Worm (Caenorhabditis elegans) whole organism, mixed stage, embryonic: ENCODE data around the gene K09F6.3.
A peak's percentile ranks its signal among the peaks of the same experiment; 100 is the strongest.

Source experiments
- bed-3 ChIP-seq: fragments of 200-800 bp; sonication (Bioruptor generic); optimal IDR thresholded peaks from 3 replicates; lab custom pipeline; 2018; ENCODE audit warnings: mild to moderate bottlenecking, missing genetic modification characterization, moderate library complexity, missing compliant biosample characterization
- blmp-1 ChIP-seq: fragments of 150-350 bp; optimal IDR thresholded peaks from 2 replicates; lab custom pipeline; 2014; ENCODE audit warnings: missing biosample characterization, missing genetic modification characterization
- ceh-83 ChIP-seq: fragments of 200-800 bp; sonication (Bioruptor generic); optimal IDR thresholded peaks from 2 replicates; lab custom pipeline; 2018; ENCODE audit warnings: mild to moderate bottlenecking, missing genetic modification characterization, missing compliant biosample characterization
- ces-1 ChIP-seq: fragments of 150-350 bp; optimal IDR thresholded peaks from 2 replicates; lab custom pipeline; 2014; ENCODE audit warnings: missing biosample characterization, missing genetic modification reagents, missing genetic modification characterization
- cnd-1 ChIP-seq: fragments of 200-800 bp; sonication (Bioruptor generic); optimal IDR thresholded peaks from 2 replicates; lab custom pipeline; 2018; ENCODE audit warnings: mild to moderate bottlenecking, missing genetic modification characterization, missing compliant biosample characterization
- drap-1 ChIP-seq: fragments of 200-800 bp; sonication (Bioruptor generic); optimal IDR thresholded peaks from 3 replicates; lab custom pipeline; 2018; ENCODE audit warnings: mild to moderate bottlenecking, missing genetic modification characterization, missing compliant biosample characterization
- elt-3 ChIP-seq: fragments of 150-350 bp; optimal IDR thresholded peaks from 2 replicates; lab custom pipeline; 2014; ENCODE audit warnings: missing biosample characterization, missing genetic modification characterization
- flh-1 ChIP-seq: fragments of 200-800 bp; sonication (Bioruptor generic); optimal IDR thresholded peaks from 2 replicates; lab custom pipeline; 2018; ENCODE audit warnings: mild to moderate bottlenecking, missing genetic modification characterization, moderate library complexity, missing compliant biosample characterization
- ham-2 ChIP-seq: fragments of 200-800 bp; sonication (Bioruptor generic); optimal IDR thresholded peaks from 2 replicates; lab custom pipeline; 2018; ENCODE audit warnings: mild to moderate bottlenecking, missing genetic modification characterization, missing compliant biosample characterization
- hlh-1 ChIP-seq: fragments of 150-350 bp; optimal IDR thresholded peaks from 2 replicates; lab custom pipeline; 2014; ENCODE audit warnings: missing biosample characterization, missing genetic modification reagents, missing genetic modification characterization
- lin-13 ChIP-seq: fragments of 150-350 bp; optimal IDR thresholded peaks from 2 replicates; lab custom pipeline; 2014; ENCODE audit warnings: missing biosample characterization, missing genetic modification characterization
- lin-32 ChIP-seq: fragments of 200-800 bp; sonication (Bioruptor generic); optimal IDR thresholded peaks from 2 replicates; lab custom pipeline; 2018; ENCODE audit warnings: mild to moderate bottlenecking, missing genetic modification characterization, missing compliant biosample characterization
- lsy-2 ChIP-seq: fragments of 150-350 bp; optimal IDR thresholded peaks from 2 replicates; lab custom pipeline; 2014; ENCODE audit warnings: missing biosample characterization, missing genetic modification characterization
- mep-1 ChIP-seq: fragments of 150-350 bp; optimal IDR thresholded peaks from 2 replicates; lab custom pipeline; 2017; ENCODE audit warnings: missing biosample characterization, missing genetic modification reagents, missing genetic modification characterization, inconsistent platforms
- mls-2 ChIP-seq: sonication (generic microtip); optimal IDR thresholded peaks from 2 replicates; lab custom pipeline; 2016; ENCODE audit warnings: mild to moderate bottlenecking, missing genetic modification characterization, moderate library complexity, missing compliant biosample characterization
- nhr-2 ChIP-seq: fragments of 150-350 bp; optimal IDR thresholded peaks from 2 replicates; lab custom pipeline; 2014; ENCODE audit warnings: missing biosample characterization, missing genetic modification characterization
- nhr-237 ChIP-seq: fragments of 150-350 bp; optimal IDR thresholded peaks from 2 replicates; lab custom pipeline; 2014; ENCODE audit warnings: missing biosample characterization, missing genetic modification characterization
- nhr-28 ChIP-seq: fragments of 150-350 bp; optimal IDR thresholded peaks from 2 replicates; lab custom pipeline; 2014; ENCODE audit warnings: missing biosample characterization, missing genetic modification characterization
- nhr-76 ChIP-seq: sonication (generic microtip); optimal IDR thresholded peaks from 2 replicates; lab custom pipeline; 2017; ENCODE audit warnings: missing biosample characterization, missing genetic modification characterization
- pha-4 ChIP-seq: fragments of 150-350 bp; optimal IDR thresholded peaks from 2 replicates; lab custom pipeline; 2018; ENCODE audit warnings: missing biosample characterization, missing genetic modification reagents, missing genetic modification characterization
- sem-2 ChIP-seq: fragments of 200-800 bp; sonication (Bioruptor generic); optimal IDR thresholded peaks from 2 replicates; lab custom pipeline; 2018; ENCODE audit warnings: mild to moderate bottlenecking, missing genetic modification characterization, missing compliant biosample characterization
- snpc-4 ChIP-seq: fragments of 150-350 bp; optimal IDR thresholded peaks from 2 replicates; lab custom pipeline; 2014; ENCODE audit warnings: missing biosample characterization, missing genetic modification characterization
- tbx-8 ChIP-seq: fragments of 200-800 bp; sonication (Bioruptor generic); optimal IDR thresholded peaks from 2 replicates; lab custom pipeline; 2018; ENCODE audit warnings: mild to moderate bottlenecking, missing genetic modification characterization, moderate library complexity, missing compliant biosample characterization
- unc-39 ChIP-seq: fragments of 150-350 bp; optimal IDR thresholded peaks from 2 replicates; lab custom pipeline; 2014; ENCODE audit warnings: missing biosample characterization, missing genetic modification characterization
- unc-62 ChIP-seq: fragments of 150-350 bp; optimal IDR thresholded peaks from 2 replicates; lab custom pipeline; 2014; ENCODE audit warnings: missing biosample characterization, missing genetic modification reagents, missing genetic modification characterization
- zip-8 ChIP-seq: fragments of 150-350 bp; optimal IDR thresholded peaks from 2 replicates; lab custom pipeline; 2014; ENCODE audit warnings: missing biosample characterization, missing genetic modification characterization
- ztf-11 ChIP-seq: fragments of 150-350 bp; optimal IDR thresholded peaks from 2 replicates; lab custom pipeline; 2014; ENCODE audit warnings: missing biosample characterization, missing genetic modification characterization

K09F6.3 gene

DNA sequence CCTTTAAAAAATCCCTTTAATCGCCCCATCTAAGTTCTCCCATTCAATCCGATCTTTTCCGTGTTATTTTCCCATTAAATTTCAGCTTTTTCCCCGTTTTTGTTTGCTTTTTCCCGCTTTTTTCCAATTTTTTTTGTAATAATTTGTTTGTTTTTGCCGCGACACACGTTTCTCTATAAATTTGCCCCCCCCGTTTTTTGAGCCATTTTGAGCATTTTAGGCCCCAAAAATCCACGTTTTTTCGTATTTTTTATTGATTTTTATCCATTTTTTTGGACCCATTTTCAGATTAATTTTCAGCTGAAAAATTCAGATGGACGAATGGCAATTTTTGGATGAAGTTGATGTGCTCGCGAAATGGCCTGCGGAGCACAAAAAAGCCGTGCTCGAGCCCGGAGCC lies 11.6 kb upstream of the K09F6.3 start, which contains the start of gene F54A3.2:
Gene F54A3.2 (plus strand): TSS at position 301 of the 400 bp plus-strand sequence.
- TF ChIP-seq lin-32 (GFP tag; lab: Kevin White, UChicago) (no peak), bed-3 (GFP tag; lab: Kevin White, UChicago) (no peak), mls-2 (tag; lab: Kevin White, UChicago) (no peak), ham-2 (GFP tag; lab: Kevin White, UChicago) (no peak), ces-1 (GFP tag; lab: Kevin White, UChicago) (no peak), drap-1 (no peak), zip-8 (tag; lab: Kevin White, UChicago) (no peak)
- TF ChIP-seq, all 35 proteins: peak for 0

DNA sequence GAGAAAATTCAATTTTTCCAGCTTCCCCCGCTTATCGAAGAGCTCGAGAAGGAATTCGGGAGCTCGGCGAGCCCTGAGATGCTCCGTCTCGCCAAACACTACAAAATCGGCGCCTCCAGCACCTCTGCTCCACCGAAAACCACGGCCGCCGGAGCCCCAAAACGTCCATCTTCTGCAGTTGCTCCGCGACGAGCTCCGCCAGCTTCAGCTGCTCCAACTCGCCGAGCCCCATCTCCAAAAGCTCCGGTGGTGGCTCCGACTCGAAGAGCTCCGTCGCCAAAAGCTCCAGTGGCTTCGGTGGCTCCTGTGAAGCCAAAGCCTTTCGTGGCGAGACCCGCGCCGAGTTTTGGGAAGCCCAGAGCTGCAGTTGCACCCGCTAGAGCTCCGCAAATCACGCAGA lies 3.3 kb upstream of the K09F6.3 start:
- no peak for TF ChIP-seq pha-4 (tag; lab: Kevin White, UChicago)
- TF ChIP-seq elt-3 (tag; lab: Kevin White, UChicago), result no peak
- no peak for TF ChIP-seq lin-13 (tag; lab: Kevin White, UChicago)
- no peak for TF ChIP-seq unc-39 (tag; lab: Kevin White, UChicago)
- TF ChIP-seq nhr-2 (tag; lab: Kevin White, UChicago), result no peak
- TF ChIP-seq ces-1 (GFP tag; lab: Kevin White, UChicago), result no peak
- no peak for TF ChIP-seq ceh-83 (GFP tag; lab: Kevin White, UChicago)
- no peak for TF ChIP-seq mls-2 (tag; lab: Kevin White, UChicago)
- no peak for TF ChIP-seq lsy-2 (tag; lab: Kevin White, UChicago)
- TF ChIP-seq flh-1, result no peak
- no peak for TF ChIP-seq sem-2 (GFP tag; lab: Kevin White, UChicago)
- TF ChIP-seq ham-2 (GFP tag; lab: Kevin White, UChicago), result no peak
- TF ChIP-seq mep-1 (tag; lab: Kevin White, UChicago), result no peak
- TF ChIP-seq tbx-8 (GFP tag; lab: Kevin White, UChicago), result no peak

DNA sequence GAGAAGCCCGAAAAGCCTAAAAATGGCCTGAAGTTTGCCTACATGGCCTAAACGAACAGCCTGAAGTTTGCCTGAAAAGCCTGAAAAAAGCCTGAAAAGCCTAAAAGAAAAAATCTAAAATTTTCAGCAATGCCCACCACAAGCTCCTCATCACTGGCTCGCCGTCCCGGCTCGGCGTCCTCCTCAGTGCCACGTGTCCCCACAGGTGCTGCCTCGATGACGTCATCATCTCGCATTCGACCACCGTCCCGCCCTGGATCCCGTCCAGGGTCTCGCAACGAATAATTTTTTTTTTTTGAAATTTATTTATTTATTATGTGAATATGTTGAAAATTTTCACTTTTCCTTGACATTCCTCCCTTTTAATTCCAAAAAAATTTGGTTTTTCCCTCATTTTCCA lies 1.3 kb upstream of the K09F6.3 start:
- TF ChIP-seq zip-8 (tag; lab: Kevin White, UChicago), result peak; percentile 60
- TF ChIP-seq hlh-1 (tag; lab: Kevin White, UChicago), result no peak
- TF ChIP-seq cnd-1 (tag; lab: Kevin White, UChicago), result no peak

DNA sequence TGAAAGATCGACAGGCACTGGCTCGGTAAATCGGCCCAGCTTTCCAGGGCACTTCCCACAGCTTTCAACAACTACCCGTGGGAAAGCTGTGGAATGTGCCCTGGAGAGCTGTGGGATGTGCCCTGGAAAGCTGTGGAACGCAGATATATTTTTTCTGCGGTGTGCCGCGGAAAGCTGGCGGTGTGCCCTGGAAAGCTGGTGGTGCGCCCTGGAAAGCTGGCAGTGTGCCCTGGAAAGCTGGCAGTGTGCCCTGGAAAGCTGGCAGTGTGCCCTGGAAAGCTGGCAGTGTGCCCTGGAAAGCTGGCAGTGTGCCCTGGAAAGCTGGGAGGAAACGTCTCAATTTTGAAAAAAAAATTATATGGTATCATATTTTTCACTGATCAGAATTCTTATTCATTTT lies 18.8 kb downstream of the K09F6.3 start:
- TF ChIP-seq zip-8 (tag; lab: Kevin White, UChicago) (no peak), lin-13 (tag; lab: Kevin White, UChicago) (no peak)
- TF ChIP-seq, all 35 proteins: peak for 0

DNA sequence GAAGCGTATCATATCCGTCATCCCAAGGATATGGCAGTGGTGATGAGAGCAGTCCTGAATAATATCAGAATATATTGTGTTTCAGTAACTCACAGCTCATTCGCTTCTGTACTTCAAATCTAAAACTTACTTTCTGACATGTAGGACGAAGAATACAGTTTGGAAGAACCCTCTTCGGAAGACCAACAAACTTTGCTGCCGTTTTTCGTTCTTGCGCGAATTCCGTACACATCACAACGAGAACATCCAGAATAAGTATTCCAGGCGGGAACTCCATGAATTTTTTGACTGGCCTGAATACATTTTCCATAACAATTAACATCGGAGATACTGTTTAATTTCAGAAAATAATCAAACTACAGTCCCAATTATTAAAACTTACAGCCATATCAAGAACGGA lies 22.5 kb downstream of the K09F6.3 start, which contains the start of gene K09F6.15:
Gene K09F6.15 (minus strand): TSS at position 101 of the 400 bp plus-strand sequence.
- no peak for TF ChIP-seq mls-2 (tag; lab: Kevin White, UChicago)
- TF ChIP-seq mep-1 (tag; lab: Kevin White, UChicago), result no peak
- no peak for TF ChIP-seq sem-2 (GFP tag; lab: Kevin White, UChicago)
- TF ChIP-seq flh-1, result no peak
- no peak for TF ChIP-seq ztf-11 (tag; lab: Kevin White, UChicago)
- no peak for TF ChIP-seq snpc-4
- TF ChIP-seq nhr-28 (tag; lab: Kevin White, UChicago), result no peak
- no peak for TF ChIP-seq lin-32 (GFP tag; lab: Kevin White, UChicago)
- no peak for TF ChIP-seq drap-1
- TF ChIP-seq blmp-1 (tag; lab: Kevin White, UChicago), result no peak
- TF ChIP-seq ceh-83 (GFP tag; lab: Kevin White, UChicago), result no peak

DNA sequence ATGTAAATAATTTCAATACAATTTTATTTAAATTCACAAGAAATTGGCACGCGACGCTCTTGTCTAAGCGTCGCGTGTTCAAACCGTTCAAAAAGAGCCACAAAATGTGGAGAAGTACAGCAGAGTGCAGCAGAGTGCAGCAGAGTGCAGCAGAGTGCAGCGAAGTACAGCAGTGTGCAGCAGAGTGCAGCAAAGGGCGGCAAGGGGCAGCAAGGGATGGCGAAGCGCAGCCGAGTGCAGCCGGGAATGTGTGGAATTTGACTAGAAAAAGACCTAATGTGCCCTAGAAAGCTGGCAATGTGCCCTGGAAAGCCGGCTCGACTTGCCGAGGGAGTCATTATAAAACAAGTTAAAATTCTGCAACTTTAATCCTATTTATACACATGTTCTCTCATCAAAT lies 24.3 kb downstream of the K09F6.3 start, which contains the start of gene K09F6.6:
Gene K09F6.6 (minus strand): TSS at position 43 of the 400 bp plus-strand sequence.
- TF ChIP-seq unc-62 (GFP tag; lab: Kevin White, UChicago), result no peak

DNA sequence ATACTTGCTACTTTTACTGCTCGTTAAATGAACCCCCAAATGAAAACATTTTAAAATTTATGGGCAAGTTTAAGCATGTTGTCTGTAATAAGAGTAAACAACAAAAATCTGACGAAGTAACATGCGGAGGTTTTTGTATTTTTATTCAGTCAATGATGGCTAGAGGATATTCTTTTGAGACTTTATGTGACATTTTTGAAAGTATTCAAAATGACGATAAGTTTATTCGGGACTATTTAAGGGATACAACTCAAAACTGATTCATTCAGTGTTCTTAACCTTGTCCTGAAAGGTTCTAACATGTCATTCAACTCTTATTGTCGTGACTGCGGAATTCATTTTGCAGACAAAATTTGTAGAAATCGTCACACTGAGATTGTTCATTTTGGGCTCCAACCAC lies 24.9 kb downstream of the K09F6.3 start, which contains the start of gene K09F6.11:
Gene K09F6.11 (plus strand): TSS at position 301 of the 400 bp plus-strand sequence.
- no peak for TF ChIP-seq ztf-11 (tag; lab: Kevin White, UChicago)
- TF ChIP-seq pha-4 (tag; lab: Kevin White, UChicago), result no peak
- TF ChIP-seq nhr-237 (tag; lab: Kevin White, UChicago), result no peak
- TF ChIP-seq hlh-1 (tag; lab: Kevin White, UChicago), result no peak
- no peak for TF ChIP-seq nhr-76 (tag; lab: Kevin White, UChicago)
- no peak for TF ChIP-seq zip-8 (tag; lab: Kevin White, UChicago)
- no peak for TF ChIP-seq ham-2 (GFP tag; lab: Kevin White, UChicago)
- no peak for TF ChIP-seq mep-1 (tag; lab: Kevin White, UChicago)
- TF ChIP-seq ceh-83 (GFP tag; lab: Kevin White, UChicago), result no peak
- TF ChIP-seq tbx-8 (GFP tag; lab: Kevin White, UChicago), result no peak
- TF ChIP-seq unc-39 (tag; lab: Kevin White, UChicago), result no peak
- TF ChIP-seq sem-2 (GFP tag; lab: Kevin White, UChicago), result no peak
